Fruit fly (Drosophila melanogaster) whole organism, embryonic: ENCODE data around the gene Naa20A.

Source experiments
- CG10147 ChIP-seq: fragments of 200-800 bp; sonication (Bioruptor generic); optimal IDR thresholded peaks from 2 replicates; lab custom pipeline; 2019; ENCODE audit warnings: missing biosample characterization, mild to moderate bottlenecking, missing genetic modification characterization, moderate library complexity
- CG13624 ChIP-seq: fragments of 200-800 bp; sonication (Bioruptor generic); optimal IDR thresholded peaks from 2 replicates; lab custom pipeline; 2016; ENCODE audit warnings: missing biosample characterization, missing genetic modification characterization
- CG31441 ChIP-seq: fragments of 200-800 bp; sonication (Bioruptor generic); IDR thresholded peaks from 2 replicates; pipeline ENCODE4 v1.3.6; 2022; ENCODE audit warnings: missing biosample characterization, missing genetic modification characterization
- Dref ChIP-seq: fragments of 200-800 bp; sonication (Bioruptor generic); IDR thresholded peaks from 2 replicates; pipeline ENCODE4 v1.3.6; 2022; ENCODE audit warnings: missing biosample characterization, missing genetic modification characterization
- TFAM ChIP-seq: fragments of 200-800 bp; sonication (Bioruptor generic); optimal IDR thresholded peaks from 2 replicates; lab custom pipeline; 2017; ENCODE audit warnings: missing biosample characterization, missing genetic modification characterization, inconsistent platforms
- dm ChIP-seq: fragments of 200-800 bp; sonication (Bioruptor generic); optimal IDR thresholded peaks from 3 replicates; lab custom pipeline; 2016; ENCODE audit warnings: missing biosample characterization, missing genetic modification characterization
- unc-4 ChIP-seq: fragments of 200-800 bp; sonication (Bioruptor generic); IDR thresholded peaks from 2 replicates; pipeline ENCODE4 v1.3.6; 2022; ENCODE audit warnings: missing biosample characterization, missing genetic modification characterization; ENCODE audit not compliant: partially characterized antibody

- TF ChIP-seq unc-4, result no peak
- no peak; the same call in 1 of the 2 replicates for TF ChIP-seq CG31441
- no peak for TF ChIP-seq CG13624
- TF ChIP-seq TFAM (GFP tag; lab: Kevin White, UChicago), result no peak
- peak; percentile 45 for TF ChIP-seq CG10147 (GFP tag; lab: Kevin White, UChicago)
- TF ChIP-seq Dref (GFP tag; lab: Robert Waterston, UW), result no peak
- no peak for TF ChIP-seq dm (GFP tag; lab: Kevin White, UChicago)
These were observed 40.5 kb upstream of the Naa20A start for dm6 chrX:19663196-19663858.
